Worm (Caenorhabditis elegans) whole organism, midembryonic: ENCODE results near the gene W05E10.5.

Source experiments
- T22C8.4 ChIP-seq: fragments of 200-800 bp; sonication (Bioruptor generic); IDR thresholded peaks from 2 replicates; pipeline ENCODE4 v1.3.6; 2022; ENCODE audit warnings: missing genetic modification characterization, missing compliant biosample characterization
- cog-1 ChIP-seq: sonication (generic microtip); optimal IDR thresholded peaks from 2 replicates; lab custom pipeline; 2016; ENCODE audit warnings: missing genetic modification characterization, missing compliant biosample characterization
- flt-1 ChIP-seq: fragments of 200-800 bp; sonication (Bioruptor generic); IDR thresholded peaks from 2 replicates; pipeline ENCODE4 v1.3.6; 2022; ENCODE audit warnings: missing genetic modification characterization, missing compliant biosample characterization
- klf-2 ChIP-seq: fragments of 200-800 bp; sonication (Bioruptor generic); conservative IDR thresholded peaks from 2 replicates; pipeline ENCODE4 v1.3.6; 2022; ENCODE audit warnings: missing genetic modification reagents, missing genetic modification characterization, missing compliant biosample characterization
- med-1 ChIP-seq: sonication (generic microtip); optimal IDR thresholded peaks from 2 replicates; lab custom pipeline; 2017; ENCODE audit warnings: missing genetic modification characterization, mild to moderate bottlenecking, missing compliant biosample characterization, antibody characterized with exemption, missing genetic modification reagents; ENCODE audit not compliant: insufficient read depth
- ref-1 ChIP-seq: fragments of 200-800 bp; sonication (Bioruptor generic); conservative IDR thresholded peaks from 2 replicates; pipeline ENCODE4 v1.3.6; 2022; ENCODE audit warnings: missing genetic modification reagents, missing genetic modification characterization, missing compliant biosample characterization
- tab-1 ChIP-seq: fragments of 200-800 bp; sonication (Bioruptor generic); IDR thresholded peaks from 2 replicates; pipeline ENCODE4 v1.3.6; 2022; ENCODE audit warnings: missing genetic modification characterization, missing compliant biosample characterization
- ztf-23 ChIP-seq: fragments of 200-800 bp; sonication (Bioruptor generic); IDR thresholded peaks from 2 replicates; pipeline ENCODE4 v1.3.6; 2022; ENCODE audit warnings: missing genetic modification reagents, missing genetic modification characterization, missing compliant biosample characterization
- ztf-29 ChIP-seq: fragments of 200-800 bp; sonication (Bioruptor generic); IDR thresholded peaks from 2 replicates; pipeline ENCODE4 v1.3.6; 2022; ENCODE audit warnings: missing genetic modification reagents, missing genetic modification characterization, missing compliant biosample characterization

DNA sequence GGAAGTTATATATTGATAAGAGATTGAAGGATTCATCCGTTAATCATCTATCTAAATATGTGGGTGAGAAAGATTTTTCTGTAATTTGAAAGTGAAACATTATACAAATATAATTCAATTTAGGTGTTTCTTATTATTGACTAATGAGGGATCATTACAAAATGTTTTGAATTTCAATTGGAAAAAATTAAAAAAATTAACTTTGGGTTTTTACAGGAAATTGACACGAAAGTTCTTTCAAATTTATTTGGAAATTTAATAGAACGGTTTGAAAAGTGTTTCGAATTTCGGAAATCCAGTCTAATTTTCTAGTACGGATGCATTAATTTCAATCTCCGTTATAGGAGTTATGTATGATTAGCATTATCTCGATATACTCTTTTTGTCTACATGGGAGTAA lies 42.4 kb downstream of the W05E10.5 start:
- TF ChIP-seq cog-1 (tag; lab: Kevin White, UChicago), result no peak
- no peak for TF ChIP-seq ztf-23 (GFP tag; lab: Robert Waterston, UW)
- TF ChIP-seq T22C8.4 (GFP tag; lab: Robert Waterston, UW), result no peak
- no peak for TF ChIP-seq flt-1
- no peak for TF ChIP-seq ref-1 (GFP tag; lab: Robert Waterston, UW)
- no peak for TF ChIP-seq med-1 (GFP tag; lab: Kevin White, UChicago)
- TF ChIP-seq ztf-29 (GFP tag; lab: Robert Waterston, UW), result no peak
- no peak for TF ChIP-seq klf-2 (GFP tag; lab: Robert Waterston, UW)
- TF ChIP-seq tab-1 (GFP tag; lab: Robert Waterston, UW), result no peak
